Fruit fly (Drosophila melanogaster): ENCODE results near the gene CG1662.
A peak's percentile ranks its signal among the peaks of the same experiment; 100 is the strongest.

The CG1662 gene

DNA sequence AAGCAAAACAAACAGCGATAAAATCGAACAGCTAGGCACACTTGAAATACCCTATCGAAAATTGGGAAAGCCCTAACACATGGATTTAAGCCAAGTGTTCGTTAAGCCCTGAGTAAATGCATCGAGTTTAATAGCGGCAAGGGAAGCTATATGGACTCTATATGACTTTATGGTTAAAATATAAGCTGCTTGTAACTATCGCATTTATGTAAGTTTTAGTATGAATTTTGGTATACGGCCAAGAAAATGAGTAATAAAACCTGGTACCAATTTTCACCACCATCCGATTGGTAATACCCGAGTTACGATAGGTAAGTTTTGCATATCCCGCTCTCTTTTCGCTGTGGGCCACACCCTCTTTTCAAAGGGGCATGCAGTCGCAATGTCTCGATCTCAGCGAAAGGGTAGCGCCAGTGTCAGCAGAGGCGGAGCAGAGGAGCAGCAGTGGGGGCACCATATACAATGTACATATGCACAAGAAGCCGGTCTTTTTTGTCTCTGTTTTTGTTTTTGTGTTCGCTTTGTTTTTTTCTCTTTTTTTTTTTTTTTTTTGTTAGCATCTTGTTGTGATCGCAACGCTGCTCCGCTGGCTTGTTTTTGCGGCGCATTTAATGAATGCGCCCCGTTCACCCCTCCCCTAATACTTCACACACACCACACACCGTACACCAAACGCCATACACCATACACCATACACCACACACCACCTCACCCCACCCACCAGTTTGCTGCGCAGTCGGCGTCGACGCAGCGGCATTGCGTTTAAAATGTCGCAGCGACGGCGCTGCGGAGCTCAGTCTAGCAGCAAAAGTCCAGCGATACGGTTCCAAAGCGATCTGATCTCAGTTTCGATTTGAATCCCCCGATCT is 16.8 kb downstream of the CG1662 start, which contains the start of gene GstT4 (continued):
- TF ChIP-seq Pdp1 (GFP tag; optimal IDR thresholded peaks at IDR 0.05) = peak; percentile 43 to 47
- TF ChIP-seq CG11696 (GFP tag; IDR thresholded peaks at IDR 0.05) = no peak
- no peak for TF ChIP-seq sens-2 (GFP tag; IDR thresholded peaks at IDR 0.05)
- no peak for TF ChIP-seq ewg (GFP tag; optimal IDR thresholded peaks at IDR 0.05)
- TF ChIP-seq Elba2 (GFP tag; optimal IDR thresholded peaks at IDR 0.05) = no peak
- TF ChIP-seq CG13624 (GFP tag; optimal IDR thresholded peaks at IDR 0.05) = peak; percentile 84
- no peak for TF ChIP-seq CG7745 (tag; optimal IDR thresholded peaks at IDR 0.05)
- peak; percentile 1 for TF ChIP-seq scrt (GFP tag; optimal IDR thresholded peaks at IDR 0.05)
- peak; percentile 67 for TF ChIP-seq CG9609 (GFP tag; optimal IDR thresholded peaks at IDR 0.05)
- TF ChIP-seq CG10431 (GFP tag; optimal IDR thresholded peaks at IDR 0.05) = no peak
- TF ChIP-seq dimm (GFP tag; IDR thresholded peaks at IDR 0.05) = no peak
- 0 out of 3 replicates have a peak, but pooled peaks have one; percentile 34 for TF ChIP-seq otp (GFP tag; IDR thresholded peaks at IDR 0.05)
- TF ChIP-seq esg (GFP tag; conservative IDR thresholded peaks at IDR 0.05) = peak; percentile 17; the same call in 1 of the 2 replicates
- TF ChIP-seq caup (GFP tag; optimal IDR thresholded peaks at IDR 0.05; ENCODE audit: severe bottlenecking) = peak; percentile 31
- no peak for TF ChIP-seq CG15269 (tag; optimal IDR thresholded peaks at IDR 0.05)
- TF ChIP-seq az2 (GFP tag; optimal IDR thresholded peaks at IDR 0.05) = peak; percentile 39
- TF ChIP-seq crol (GFP tag; IDR thresholded peaks at IDR 0.05) = peak; percentile 86
- TF ChIP-seq sr (GFP tag; IDR thresholded peaks at IDR 0.05) = no peak; the same call in 2 of the 3 replicates
- TF ChIP-seq stc (GFP tag; IDR thresholded peaks at IDR 0.05) = peak; percentile 46; the same call in 1 of the 2 replicates
- peak; percentile 62 for TF ChIP-seq dmrt99B (tag; optimal IDR thresholded peaks at IDR 0.05)
- TF ChIP-seq CG1832 (GFP tag; optimal IDR thresholded peaks at IDR 0.05) = no peak
- TF ChIP-seq CG14667 (GFP tag; IDR thresholded peaks at IDR 0.05) = no peak
- peak; percentile 42 for TF ChIP-seq Hr3 (GFP tag; optimal IDR thresholded peaks at IDR 0.05)
- TF ChIP-seq nom (GFP tag; optimal IDR thresholded peaks at IDR 0.05) = peak; percentile 99
- TF ChIP-seq Ravus (GFP tag; IDR thresholded peaks at IDR 0.05) = no peak
- peak; percentile 37 for TF ChIP-seq dm (GFP tag; optimal IDR thresholded peaks at IDR 0.05)
- no peak for TF ChIP-seq maf-S (GFP tag; optimal IDR thresholded peaks at IDR 0.05)
- peak; percentile 90 for TF ChIP-seq row (GFP tag; IDR thresholded peaks at IDR 0.05)
- no peak for TF ChIP-seq crp (GFP tag; optimal IDR thresholded peaks at IDR 0.05)
- peak; percentile 46; the same call in 2 of the 3 replicates for TF ChIP-seq jigr1 (GFP tag; IDR thresholded peaks at IDR 0.05)
- TF ChIP-seq CG16813 (GFP tag; IDR thresholded peaks at IDR 0.05; ENCODE audit: partially characterized antibody) = no peak
- TF ChIP-seq da (GFP tag; optimal IDR thresholded peaks at IDR 0.05) = no peak
- TF ChIP-seq CG13424 (tag; optimal IDR thresholded peaks at IDR 0.05) = peak; percentile 48
- TF ChIP-seq cas (GFP tag; IDR thresholded peaks at IDR 0.05) = no peak
- TF ChIP-seq Lhr (GFP tag; optimal IDR thresholded peaks at IDR 0.05) = no peak
- peak; percentile 83 for TF ChIP-seq sqz (GFP tag; optimal IDR thresholded peaks at IDR 0.05)
- peak; percentile 60 for TF ChIP-seq Xrp1 (GFP tag; IDR thresholded peaks at IDR 0.05)
- TF ChIP-seq wdn (GFP tag; IDR thresholded peaks at IDR 0.05) = 0 out of 2 replicates have a peak, but pooled peaks have one; percentile 8
- peak; percentile 27 for TF ChIP-seq Sry-δ (GFP tag; optimal IDR thresholded peaks at IDR 0.05)
- no peak for TF ChIP-seq cad (GFP tag; optimal IDR thresholded peaks at IDR 0.05)
- TF ChIP-seq HLH54F (GFP tag; optimal IDR thresholded peaks at IDR 0.05) = peak; percentile 64
- TF ChIP-seq CG17802 (tag; optimal IDR thresholded peaks at IDR 0.05) = no peak
- no peak for TF ChIP-seq klu (GFP tag; IDR thresholded peaks at IDR 0.05)
- TF ChIP-seq Neu2 (GFP tag; optimal IDR thresholded peaks at IDR 0.05; ENCODE audit: borderline replicate concordance) = no peak
- no peak for TF ChIP-seq CG33213 (GFP tag; optimal IDR thresholded peaks at IDR 0.05)
- peak; percentile 66 for TF ChIP-seq Jarid2 (GFP tag; optimal IDR thresholded peaks at IDR 0.05)
- TF ChIP-seq Fer3 (tag; optimal IDR thresholded peaks at IDR 0.05) = no peak
- TF ChIP-seq Scr (GFP tag; IDR thresholded peaks at IDR 0.05; ENCODE audit: partially characterized antibody) = no peak

Measured in whole organism, embryonic.